Worm (Caenorhabditis elegans) whole organism, midembryonic: ENCODE measurements around the gene C46A5.6.

Experiments used
- T22C8.4 ChIP-seq: fragments of 200-800 bp; sonication (Bioruptor generic); IDR thresholded peaks from 2 replicates; pipeline ENCODE4 v1.3.6; 2022; ENCODE audit warnings: missing genetic modification characterization, missing compliant biosample characterization
- cog-1 ChIP-seq: sonication (generic microtip); optimal IDR thresholded peaks from 2 replicates; lab custom pipeline; 2016; ENCODE audit warnings: missing genetic modification characterization, missing compliant biosample characterization
- flt-1 ChIP-seq: fragments of 200-800 bp; sonication (Bioruptor generic); IDR thresholded peaks from 2 replicates; pipeline ENCODE4 v1.3.6; 2022; ENCODE audit warnings: missing genetic modification characterization, missing compliant biosample characterization
- klf-2 ChIP-seq: fragments of 200-800 bp; sonication (Bioruptor generic); conservative IDR thresholded peaks from 2 replicates; pipeline ENCODE4 v1.3.6; 2022; ENCODE audit warnings: missing genetic modification reagents, missing genetic modification characterization, missing compliant biosample characterization
- med-1 ChIP-seq: sonication (generic microtip); optimal IDR thresholded peaks from 2 replicates; lab custom pipeline; 2017; ENCODE audit warnings: missing genetic modification characterization, mild to moderate bottlenecking, missing compliant biosample characterization, antibody characterized with exemption, missing genetic modification reagents; ENCODE audit not compliant: insufficient read depth
- ref-1 ChIP-seq: fragments of 200-800 bp; sonication (Bioruptor generic); conservative IDR thresholded peaks from 2 replicates; pipeline ENCODE4 v1.3.6; 2022; ENCODE audit warnings: missing genetic modification reagents, missing genetic modification characterization, missing compliant biosample characterization
- tab-1 ChIP-seq: fragments of 200-800 bp; sonication (Bioruptor generic); IDR thresholded peaks from 2 replicates; pipeline ENCODE4 v1.3.6; 2022; ENCODE audit warnings: missing genetic modification characterization, missing compliant biosample characterization
- ztf-23 ChIP-seq: fragments of 200-800 bp; sonication (Bioruptor generic); IDR thresholded peaks from 2 replicates; pipeline ENCODE4 v1.3.6; 2022; ENCODE audit warnings: missing genetic modification reagents, missing genetic modification characterization, missing compliant biosample characterization
- ztf-29 ChIP-seq: fragments of 200-800 bp; sonication (Bioruptor generic); IDR thresholded peaks from 2 replicates; pipeline ENCODE4 v1.3.6; 2022; ENCODE audit warnings: missing genetic modification reagents, missing genetic modification characterization, missing compliant biosample characterization

Gene C46A5.6

DNA sequence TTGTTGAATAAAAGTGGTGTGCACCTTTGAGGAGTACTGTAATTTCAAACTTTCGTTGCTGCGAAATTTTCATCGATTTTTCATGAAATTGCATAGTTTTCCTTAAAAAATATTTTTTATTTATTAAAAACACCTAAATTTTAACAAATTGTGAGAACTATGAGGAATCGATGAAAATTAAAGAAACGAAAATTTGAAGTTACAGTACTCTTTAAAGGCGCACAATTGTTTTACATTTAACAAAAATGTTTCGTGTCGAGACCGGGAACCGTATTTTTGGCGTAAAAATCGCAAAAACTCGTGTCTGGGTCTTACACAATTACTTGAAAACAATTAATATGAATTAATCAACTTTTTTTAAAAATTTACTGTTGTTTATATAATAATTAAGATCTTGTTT lies 6.5 kb upstream of the C46A5.6 start, which contains the start of gene rdl-1:
Gene rdl-1, minus strand, starts transcription at position 101 of the 400 bp plus-strand sequence.
- TF ChIP-seq med-1 (GFP tag; lab: Kevin White, UChicago): no peak
- no peak for TF ChIP-seq flt-1 (GFP tag; lab: Robert Waterston, UW)
- no peak for TF ChIP-seq T22C8.4
- no peak for TF ChIP-seq ztf-29
- TF ChIP-seq ref-1 (GFP tag; lab: Robert Waterston, UW): no peak
- TF ChIP-seq ztf-23 (GFP tag; lab: Robert Waterston, UW): no peak

DNA sequence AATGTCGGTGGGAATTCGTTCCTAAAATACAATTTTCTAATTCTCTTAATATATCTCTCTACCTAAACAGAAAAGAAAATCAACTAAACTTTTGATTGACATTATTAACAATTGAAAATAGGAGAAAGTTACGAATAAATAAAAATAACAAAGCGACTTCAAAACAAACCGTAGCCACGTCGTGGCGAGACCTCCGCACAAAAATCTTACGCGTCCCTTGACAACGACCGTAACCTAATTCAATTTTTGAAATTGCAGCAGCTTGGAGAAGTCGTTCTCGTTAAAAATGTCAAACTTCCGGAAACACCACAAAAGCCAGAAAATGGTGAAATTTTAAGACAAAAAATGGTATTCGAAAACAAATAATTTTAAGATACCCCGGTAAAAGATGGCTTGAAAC lies 671 bp upstream of the C46A5.6 start:
- TF ChIP-seq flt-1 (GFP tag; lab: Robert Waterston, UW) (no peak), T22C8.4 (no peak), ztf-23 (GFP tag; lab: Robert Waterston, UW) (no peak), ztf-29 (no peak), med-1 (GFP tag; lab: Kevin White, UChicago) (no peak), cog-1 (tag; lab: Kevin White, UChicago) (no peak), klf-2 (GFP tag; lab: Robert Waterston, UW) (no peak)

ce11 chrIV:7760117-7760516 lies 3.5 kb downstream of the C46A5.6 start, which contains the start of gene del-7:
Gene del-7, plus strand, starts transcription at chrIV:7760417.
- no peak for TF ChIP-seq tab-1 (GFP tag; lab: Robert Waterston, UW)
- TF ChIP-seq T22C8.4: no peak
- no peak for TF ChIP-seq flt-1 (GFP tag; lab: Robert Waterston, UW)
- TF ChIP-seq med-1 (GFP tag; lab: Kevin White, UChicago): no peak
- TF ChIP-seq cog-1 (tag; lab: Kevin White, UChicago): no peak
- no peak for TF ChIP-seq ref-1 (GFP tag; lab: Robert Waterston, UW)
- no peak for TF ChIP-seq ztf-23 (GFP tag; lab: Robert Waterston, UW)
- TF ChIP-seq ztf-29: no peak
- no peak for TF ChIP-seq klf-2 (GFP tag; lab: Robert Waterston, UW)

DNA sequence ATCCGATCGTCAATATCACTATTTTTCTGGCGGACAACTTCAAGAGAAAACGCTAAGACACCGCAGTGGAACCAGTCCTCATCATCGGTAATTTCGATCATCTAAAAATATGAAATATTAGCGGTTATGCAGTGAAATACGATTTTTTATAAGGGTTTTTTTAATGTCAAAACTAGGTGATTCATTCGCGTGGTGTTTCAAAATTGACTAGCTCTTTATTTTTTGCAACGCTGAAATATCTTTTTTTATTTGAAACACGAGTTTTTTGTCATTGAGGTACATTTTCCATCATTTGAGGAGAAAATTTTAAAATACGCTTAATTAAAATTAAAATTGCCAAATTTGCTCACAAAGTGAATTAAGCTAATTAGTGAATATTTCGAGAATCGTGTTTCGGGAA lies 4.1 kb downstream of the C46A5.6 start, which contains the start of gene dsb-3:
Gene dsb-3, minus strand, starts transcription at position 101 of the 400 bp plus-strand sequence.
- TF ChIP-seq ztf-29 (no peak), ref-1 (GFP tag; lab: Robert Waterston, UW) (no peak), ztf-23 (GFP tag; lab: Robert Waterston, UW) (no peak), tab-1 (GFP tag; lab: Robert Waterston, UW) (no peak), T22C8.4 (no peak), klf-2 (GFP tag; lab: Robert Waterston, UW) (no peak), med-1 (GFP tag; lab: Kevin White, UChicago) (no peak), cog-1 (tag; lab: Kevin White, UChicago) (no peak), flt-1 (GFP tag; lab: Robert Waterston, UW) (no peak)

DNA sequence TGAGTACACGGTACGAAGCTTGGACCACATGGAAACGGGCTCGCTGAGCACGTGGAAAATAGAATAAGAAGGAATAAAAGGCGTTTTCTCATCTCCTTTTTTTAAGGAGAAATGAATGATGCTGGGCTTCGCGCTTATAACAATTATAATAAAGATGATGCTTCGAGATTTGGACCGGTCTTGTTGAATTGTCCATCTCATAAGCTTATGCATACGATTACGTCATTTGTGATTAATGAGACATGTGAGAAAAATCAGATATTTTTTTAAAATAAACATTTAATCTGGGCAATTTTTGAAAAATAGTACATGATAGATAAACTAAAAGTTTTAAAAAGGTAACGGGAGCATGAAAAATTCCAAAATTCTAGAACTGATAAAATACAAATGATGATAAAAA lies 6.4 kb downstream of the C46A5.6 start, which contains the start of gene C46A5.4:
Gene C46A5.4, minus strand, starts transcription at position 101 of the 400 bp plus-strand sequence.
- TF ChIP-seq ztf-29 (no peak), flt-1 (GFP tag; lab: Robert Waterston, UW) (no peak), cog-1 (tag; lab: Kevin White, UChicago) (no peak), klf-2 (GFP tag; lab: Robert Waterston, UW) (no peak), tab-1 (GFP tag; lab: Robert Waterston, UW) (no peak), ref-1 (GFP tag; lab: Robert Waterston, UW) (no peak), med-1 (GFP tag; lab: Kevin White, UChicago) (no peak), T22C8.4 (no peak), ztf-23 (GFP tag; lab: Robert Waterston, UW) (no peak)

DNA sequence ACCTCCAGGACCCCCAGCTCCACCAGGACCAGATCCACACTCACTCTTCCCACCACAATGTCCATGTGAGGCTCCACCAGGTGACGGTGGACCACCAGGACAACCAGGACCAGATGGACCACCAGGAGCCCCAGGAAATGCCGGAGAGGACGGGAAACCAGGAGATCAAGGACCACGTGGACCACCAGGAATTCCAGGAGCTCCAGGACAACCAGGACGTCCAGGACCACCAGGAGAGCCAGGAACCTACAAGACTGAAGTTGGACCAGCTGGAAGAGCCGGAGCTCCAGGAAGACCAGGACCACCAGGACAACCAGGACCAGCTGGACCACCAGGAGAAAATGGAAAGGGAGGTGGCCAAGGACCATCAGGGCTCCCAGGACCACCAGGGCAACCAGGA lies 9.5 kb downstream of the C46A5.6 start:
- TF ChIP-seq med-1 (GFP tag; lab: Kevin White, UChicago) (no peak), klf-2 (GFP tag; lab: Robert Waterston, UW) (no peak), ztf-23 (GFP tag; lab: Robert Waterston, UW) (no peak), flt-1 (GFP tag; lab: Robert Waterston, UW) (no peak), tab-1 (GFP tag; lab: Robert Waterston, UW) (no peak)

ce11 chrIV:7753108-7753507 lies 10.5 kb downstream of the C46A5.6 start, which contains the start of gene col-14:
Gene col-14, plus strand, starts transcription at chrIV:7753408.
- TF ChIP-seq flt-1 (GFP tag; lab: Robert Waterston, UW) (no peak), ztf-23 (GFP tag; lab: Robert Waterston, UW) (no peak), ztf-29 (no peak), tab-1 (GFP tag; lab: Robert Waterston, UW) (no peak), ref-1 (GFP tag; lab: Robert Waterston, UW) (no peak), T22C8.4 (no peak), cog-1 (tag; lab: Kevin White, UChicago) (no peak), med-1 (GFP tag; lab: Kevin White, UChicago) (no peak), klf-2 (GFP tag; lab: Robert Waterston, UW) (no peak)

ce11 chrIV:7747838-7748237 lies 15.8 kb downstream of the C46A5.6 start, which contains the start of gene klo-1:
Gene klo-1, minus strand, starts transcription at chrIV:7748225.
- TF ChIP-seq cog-1 (tag; lab: Kevin White, UChicago) (no peak), ref-1 (GFP tag; lab: Robert Waterston, UW) (no peak), med-1 (GFP tag; lab: Kevin White, UChicago) (no peak), tab-1 (GFP tag; lab: Robert Waterston, UW) (no peak), ztf-29 (no peak), T22C8.4 (no peak), ztf-23 (GFP tag; lab: Robert Waterston, UW) (no peak), flt-1 (GFP tag; lab: Robert Waterston, UW) (no peak), klf-2 (GFP tag; lab: Robert Waterston, UW) (no peak)

DNA sequence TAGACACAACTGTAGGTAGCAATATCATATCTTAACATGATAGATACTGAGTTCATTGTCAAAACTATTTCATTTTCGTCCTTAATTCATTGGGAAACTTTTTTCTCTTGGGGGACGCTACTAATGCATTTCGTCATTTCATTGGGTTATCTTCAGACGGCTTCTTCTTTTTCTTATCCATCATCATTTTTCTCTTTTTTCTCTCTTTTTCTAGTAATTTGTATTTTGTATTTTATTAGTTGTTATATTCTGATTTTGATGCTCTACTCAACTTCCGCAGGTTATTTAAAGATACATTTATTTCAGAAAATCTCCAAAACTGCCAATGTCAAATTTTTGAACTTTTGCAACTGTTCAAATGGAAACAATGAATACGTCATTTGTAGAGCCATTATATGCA lies 20.1 kb downstream of the C46A5.6 start, which contains the start of gene npr-35:
Gene npr-35, plus strand, starts transcription at position 301 of the 400 bp plus-strand sequence.
- no peak for TF ChIP-seq flt-1 (GFP tag; lab: Robert Waterston, UW)
- no peak for TF ChIP-seq med-1 (GFP tag; lab: Kevin White, UChicago)
- no peak for TF ChIP-seq klf-2 (GFP tag; lab: Robert Waterston, UW)
- TF ChIP-seq ztf-23 (GFP tag; lab: Robert Waterston, UW): no peak
- TF ChIP-seq cog-1 (tag; lab: Kevin White, UChicago): no peak
- TF ChIP-seq tab-1 (GFP tag; lab: Robert Waterston, UW): no peak
- no peak for TF ChIP-seq ztf-29
- no peak for TF ChIP-seq ref-1 (GFP tag; lab: Robert Waterston, UW)
- no peak for TF ChIP-seq T22C8.4
